Worm (Caenorhabditis elegans): ENCODE results near the gene ZC239.15.

Gene ZC239.15

ce11 chrII:3240207-3240606 lies 15.7 kb upstream of the ZC239.15 start, which contains the start of gene C17F4.3 (continued):
- TF ChIP-seq nhr-232 (tag; optimal IDR thresholded peaks at IDR 0.05): no peak

ce11 chrII:3237038-3237521 lies 12.5 kb upstream of the ZC239.15 start, which contains the start of the genes srz-67 and C17F4.11:
TSS of gene srz-67 (minus strand) at chrII:3237138.
TSS of gene C17F4.11 (plus strand) at chrII:3237471.
- TF ChIP-seq ceh-19 (GFP tag; optimal IDR thresholded peaks at IDR 0.05) (no peak), rnt-1 (tag; optimal IDR thresholded peaks at IDR 0.05) (no peak), pha-2 (tag; optimal IDR thresholded peaks at IDR 0.05) (no peak), unc-86 (tag; optimal IDR thresholded peaks at IDR 0.05) (no peak)

ce11 chrII:3234725-3235124 lies 10.2 kb upstream of the ZC239.15 start, which contains the start of gene C17F4.8:
TSS of gene C17F4.8 (minus strand) at chrII:3234825.
- TF ChIP-seq ahr-1 (tag; optimal IDR thresholded peaks at IDR 0.05): no peak
- TF ChIP-seq pax-1 (tag; optimal IDR thresholded peaks at IDR 0.05): no peak
- TF ChIP-seq ets-4 (tag; optimal IDR thresholded peaks at IDR 0.05): no peak
- TF ChIP-seq elt-4 (tag; optimal IDR thresholded peaks at IDR 0.05): no peak
- TF ChIP-seq nhr-232 (tag; optimal IDR thresholded peaks at IDR 0.05): no peak
- TF ChIP-seq ceh-2 (tag; optimal IDR thresholded peaks at IDR 0.05): no peak
- no peak for TF ChIP-seq pqm-1 (tag; optimal IDR thresholded peaks at IDR 0.05)
- no peak for TF ChIP-seq unc-86 (tag; optimal IDR thresholded peaks at IDR 0.05)
- no peak for TF ChIP-seq dmd-4 (tag; optimal IDR thresholded peaks at IDR 0.05; ENCODE audit: borderline replicate concordance)
- no peak for TF ChIP-seq tbx-7 (tag; optimal IDR thresholded peaks at IDR 0.05)
- no peak for TF ChIP-seq pha-4 (tag; optimal IDR thresholded peaks at IDR 0.05)
- TF ChIP-seq ceh-22 (tag; optimal IDR thresholded peaks at IDR 0.05): no peak
- TF ChIP-seq elt-2 (tag; optimal IDR thresholded peaks at IDR 0.05): no peak
- no peak for TF ChIP-seq C08G9.2 (tag; optimal IDR thresholded peaks at IDR 0.05)

ce11 chrII:3230422-3230821 lies 5.9 kb upstream of the ZC239.15 start, which contains the start of gene srh-297:
TSS of gene srh-297 (minus strand) at chrII:3230522.
- TF ChIP-seq ceh-18 (tag; optimal IDR thresholded peaks at IDR 0.05): no peak
- no peak for TF ChIP-seq syd-9 (tag; optimal IDR thresholded peaks at IDR 0.05)

ce11 chrII:3225780-3226179 lies 1.2 kb upstream of the ZC239.15 start, which contains the start of gene ZC239.17:
TSS of gene ZC239.17 (minus strand) at chrII:3225880.
- TF ChIP-seq hlh-13 (GFP tag; optimal IDR thresholded peaks at IDR 0.05) (no peak), sox-4 (tag; optimal IDR thresholded peaks at IDR 0.05) (no peak), rnt-1 (tag; optimal IDR thresholded peaks at IDR 0.05) (no peak), pat-9 (tag; optimal IDR thresholded peaks at IDR 0.05) (no peak)

- TF ChIP-seq pha-2 (tag; optimal IDR thresholded peaks at IDR 0.05) (no peak), dmd-4 (tag; optimal IDR thresholded peaks at IDR 0.05; ENCODE audit: borderline replicate concordance) (no peak), unc-3 (GFP tag; conservative IDR thresholded peaks at IDR 0.05) (no peak), unc-3 (tag; optimal IDR thresholded peaks at IDR 0.05) (no peak), unc-55 (GFP tag; optimal IDR thresholded peaks at IDR 0.05) (no peak), T23F11.4 (GFP tag; optimal IDR thresholded peaks at IDR 0.05) (no peak), ceh-24 (tag; optimal IDR thresholded peaks at IDR 0.05) (no peak), ceh-22 (tag; optimal IDR thresholded peaks at IDR 0.05) (no peak), lim-6 (tag; optimal IDR thresholded peaks at IDR 0.05) (no peak), nfya-1 (tag; optimal IDR thresholded peaks at IDR 0.05) (no peak)
These were observed 669 bp upstream of the ZC239.15 start, which contains the start of gene ZC239.16 for ce11 chrII:3225200-3225599. TSS of gene ZC239.16 (minus strand) at chrII:3225319.

ce11 chrII:3222686-3223085 lies 1.8 kb downstream of the ZC239.15 start, which contains the start of gene ZC239.13:
TSS of gene ZC239.13 (minus strand) at chrII:3222839.
- TF ChIP-seq tbx-2 (tag; optimal IDR thresholded peaks at IDR 0.05) (no peak), pax-1 (tag; optimal IDR thresholded peaks at IDR 0.05) (no peak), nfya-1 (tag; optimal IDR thresholded peaks at IDR 0.05) (no peak), gmeb-2 (tag; optimal IDR thresholded peaks at IDR 0.05) (no peak), unc-55 (GFP tag; optimal IDR thresholded peaks at IDR 0.05) (no peak), ztf-16 (tag; optimal IDR thresholded peaks at IDR 0.05) (no peak), hlh-6 (tag; optimal IDR thresholded peaks at IDR 0.05) (no peak), pat-9 (tag; optimal IDR thresholded peaks at IDR 0.05) (no peak), ref-2 (tag; optimal IDR thresholded peaks at IDR 0.05) (no peak), mec-3 (tag; optimal IDR thresholded peaks at IDR 0.05; ENCODE audit: borderline replicate concordance) (no peak), ceh-18 (tag; optimal IDR thresholded peaks at IDR 0.05) (no peak)

All from whole organism, late embryonic.